Fruit fly (Drosophila melanogaster): ENCODE measurements around the gene CG18473.

dm6 chr3R:9397890-9398289, 34.8 kb downstream of the CG18473 start, which contains the start of gene Or85f:
- no peak for TF ChIP-seq tj (GFP tag; optimal IDR thresholded peaks at IDR 0.05)
- TF ChIP-seq CG12768 (GFP tag; optimal IDR thresholded peaks at IDR 0.05): no peak
- no peak for TF ChIP-seq toe (GFP tag; optimal IDR thresholded peaks at IDR 0.05)
- no peak for TF ChIP-seq Clk (GFP tag; optimal IDR thresholded peaks at IDR 0.05)
- no peak for TF ChIP-seq CG11617 (GFP tag; optimal IDR thresholded peaks at IDR 0.05)
- no peak for TF ChIP-seq kay (GFP tag; ENCODE audit: borderline replicate concordance)
- TF ChIP-seq bab1 (GFP tag; optimal IDR thresholded peaks at IDR 0.05): no peak

Data from whole organism, adult.